Fruit fly (Drosophila melanogaster) whole organism, pupa: Measurements from ENCODE around the gene Ir67b.

Source experiments
- CG10348 ChIP-seq: fragments of 200-800 bp; sonication (Bioruptor generic); IDR thresholded peaks from 2 replicates; pipeline ENCODE4 v1.3.6; 2022; ENCODE audit warnings: missing biosample characterization, missing genetic modification characterization
- CG12605 ChIP-seq: fragments of 200-800 bp; sonication (Bioruptor generic); IDR thresholded peaks from 2 replicates; pipeline ENCODE4 v1.3.6; 2022; ENCODE audit warnings: missing biosample characterization, missing genetic modification characterization
- CG15710 ChIP-seq: fragments of 200-800 bp; sonication (Bioruptor generic); optimal IDR thresholded peaks from 2 replicates; lab custom pipeline; 2018; ENCODE audit warnings: missing biosample characterization, mild to moderate bottlenecking, missing genetic modification characterization, moderate library complexity
- CG32121 ChIP-seq: fragments of 200-800 bp; sonication (Bioruptor generic); IDR thresholded peaks from 2 replicates; pipeline ENCODE4 v1.3.6; 2022; ENCODE audit warnings: missing biosample characterization, missing genetic modification characterization
- CG8301 ChIP-seq: fragments of 200-800 bp; sonication (Bioruptor generic); optimal IDR thresholded peaks from 2 replicates; lab custom pipeline; 2018; ENCODE audit warnings: missing biosample characterization, mild to moderate bottlenecking, missing genetic modification characterization
- CG9948 ChIP-seq: fragments of 200-800 bp; sonication (Bioruptor generic); optimal IDR thresholded peaks from 2 replicates; lab custom pipeline; 2018; ENCODE audit warnings: missing biosample characterization, mild to moderate bottlenecking, missing genetic modification characterization, moderate library complexity
- Snoo ChIP-seq: fragments of 200-800 bp; sonication (Bioruptor generic); optimal IDR thresholded peaks from 3 replicates; lab custom pipeline; 2017; ENCODE audit warnings: missing biosample characterization, mild to moderate bottlenecking, missing genetic modification characterization, inconsistent platforms
- fd96Ca ChIP-seq: fragments of 200-800 bp; sonication (Bioruptor generic); IDR thresholded peaks from 3 replicates; pipeline ENCODE4 v1.3.6; 2022; ENCODE audit warnings: missing biosample characterization, missing genetic modification characterization
- gl ChIP-seq: fragments of 200-800 bp; sonication (Bioruptor generic); optimal IDR thresholded peaks from 2 replicates; lab custom pipeline; 2018; ENCODE audit warnings: missing biosample characterization, mild to moderate bottlenecking, missing genetic modification characterization
- rn ChIP-seq: fragments of 200-800 bp; sonication (Bioruptor generic); IDR thresholded peaks from 2 replicates; pipeline ENCODE4 v1.3.6; 2022; ENCODE audit warnings: missing biosample characterization, missing genetic modification characterization

DNA sequence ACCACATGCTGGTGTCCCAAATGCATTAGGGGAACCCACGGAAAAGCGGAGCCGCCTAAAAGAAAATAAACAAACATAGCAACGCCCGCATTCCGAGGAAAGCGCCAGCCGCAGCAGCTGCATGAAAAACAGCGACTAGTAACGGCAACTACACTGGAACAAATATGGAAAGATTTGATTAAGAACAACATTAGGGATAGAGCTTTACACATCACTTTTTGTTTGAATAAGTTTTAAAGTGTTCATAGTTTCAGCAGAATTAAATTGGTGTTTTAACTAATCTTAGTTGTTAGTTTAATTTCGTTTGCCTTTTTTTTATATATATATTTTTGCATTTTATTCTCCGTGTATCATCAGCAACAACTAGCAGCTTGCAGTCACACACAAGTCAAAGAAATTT, 3.8 kb downstream of the Ir67b start:
- TF ChIP-seq gl (tag; lab: Kevin White, UChicago) (no peak), CG9948 (tag; lab: Kevin White, UChicago) (no peak), rn (no peak), fd96Ca (GFP tag; lab: Robert Waterston, UW) (peak; percentile 66; the same call in 2 of the 3 replicates), Snoo (tag; lab: Kevin White, UChicago) (no peak), CG15710 (tag; lab: Kevin White, UChicago) (no peak), CG10348 (GFP tag; lab: Robert Waterston, UW) (no peak), CG32121 (peak; percentile 69), CG8301 (tag; lab: Kevin White, UChicago) (peak; percentile 69), CG12605 (GFP tag; lab: Robert Waterston, UW) (no peak)
